Worm (Caenorhabditis elegans) whole organism, L1 larva: ENCODE measurements around the gene sdz-33.

Experiments used
- C04F5.9 ChIP-seq: sonication (generic microtip); optimal IDR thresholded peaks from 2 replicates; lab custom pipeline; 2016; ENCODE audit warnings: missing genetic modification characterization, missing compliant biosample characterization
- aly-2 ChIP-seq: fragments of 150-350 bp; optimal IDR thresholded peaks from 2 replicates; lab custom pipeline; 2014; ENCODE audit warnings: missing biosample characterization, missing genetic modification characterization
- dpl-1 ChIP-seq, 3 experiments: fragments of 150-350 bp in 2 of 3; sonication (generic microtip) in 1 of 3; optimal IDR thresholded peaks; 2 replicates each; lab custom pipeline; 2014 to 2017; ENCODE audit warnings: missing biosample characterization in 3 of 3, missing genetic modification characterization in 3 of 3, missing genetic modification reagents in 3 of 3
- lsy-2 ChIP-seq, 2 experiments: fragments of 150-350 bp; optimal IDR thresholded peaks; 2 replicates each; lab custom pipeline; 2014; ENCODE audit warnings: missing biosample characterization in 2 of 2, missing genetic modification characterization in 2 of 2
- mdl-1 ChIP-seq, 2 experiments: fragments of 150-350 bp; optimal IDR thresholded peaks; 2 replicates each; lab custom pipeline; 2014 to 2017; ENCODE audit warnings: missing biosample characterization in 2 of 2, missing genetic modification characterization in 2 of 2, inconsistent platforms in 1 of 2
- snu-23 ChIP-seq: sonication (generic microtip); optimal IDR thresholded peaks from 2 replicates; lab custom pipeline; 2016; ENCODE audit warnings: missing genetic modification characterization, missing compliant biosample characterization
- vab-15 ChIP-seq: sonication (generic microtip); optimal IDR thresholded peaks from 2 replicates; lab custom pipeline; 2017; ENCODE audit warnings: missing genotype, mild to moderate bottlenecking, missing genetic modification characterization, missing compliant biosample characterization

DNA sequence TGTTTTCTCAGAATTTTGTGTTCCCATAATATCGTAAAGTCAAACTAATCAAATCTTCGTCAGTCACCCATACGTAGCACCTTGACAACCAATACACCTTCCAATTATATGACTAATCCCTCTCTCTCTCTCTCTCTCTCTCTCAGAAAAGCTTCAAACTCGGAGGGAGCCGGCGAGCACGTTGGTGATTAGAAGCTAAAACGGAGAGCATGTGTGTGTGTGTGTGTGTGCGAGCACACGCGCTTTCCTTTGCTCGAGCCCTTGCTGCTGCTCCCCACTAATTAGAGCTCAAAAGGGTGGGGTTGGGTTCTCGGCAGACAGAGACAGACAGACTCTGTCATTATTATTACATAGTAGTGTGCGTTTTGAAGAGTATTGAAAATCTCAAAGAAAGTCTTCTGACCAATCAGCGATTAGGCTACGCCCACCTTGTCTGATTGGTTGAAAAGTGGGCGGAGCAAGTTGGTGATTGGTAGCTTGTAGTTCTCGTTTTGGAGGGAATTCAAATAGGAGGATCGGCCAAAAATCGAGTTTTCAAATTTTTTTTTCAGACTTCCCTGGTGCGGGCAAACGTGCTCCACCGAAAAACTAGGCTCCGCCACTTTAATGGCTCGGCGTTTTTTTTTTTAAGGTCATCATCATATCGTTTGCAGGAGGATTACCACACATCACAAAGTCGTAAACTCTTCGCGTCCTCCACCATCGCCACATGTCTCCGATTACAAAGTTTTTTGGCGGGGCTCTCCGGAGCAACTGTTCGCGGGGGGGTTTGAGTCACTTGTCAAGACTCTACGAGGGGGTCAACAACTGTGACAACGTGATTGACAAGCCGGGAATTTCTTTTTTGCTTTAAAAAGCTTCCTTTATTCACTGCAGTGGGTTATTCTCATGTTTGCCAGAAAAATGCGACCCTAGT is 28.0 kb downstream of the sdz-33 start:
- no peak for TF ChIP-seq C04F5.9 (tag; lab: Kevin White, UChicago)
- peak; percentile 12 for TF ChIP-seq snu-23
- no peak for TF ChIP-seq dpl-1 (GFP tag; optimal IDR thresholded peaks at IDR 0.05; lab: Kevin White, UChicago)
- no peak for TF ChIP-seq mdl-1 (tag; optimal IDR thresholded peaks at IDR 0.05; lab: Kevin White, UChicago)
- no peak for TF ChIP-seq aly-2 (tag; lab: Kevin White, UChicago)
- TF ChIP-seq lsy-2 (tag; optimal IDR thresholded peaks at IDR 0.05; lab: Kevin White, UChicago) = peak in 1 of 2 experiments; percentile 9
- no peak for TF ChIP-seq vab-15
